Worm (Caenorhabditis elegans): Measurements from ENCODE around the gene T27E4.5.

T27E4.5 gene

ce11 chrV:9022078-9022477, 47.5 kb downstream of the T27E4.5 start, which contains the start of gene oac-41:
Gene oac-41, minus strand, starts transcription at chrV:9022178.
- TF ChIP-seq dpff-1 (tag; optimal IDR thresholded peaks at IDR 0.05) (no peak), lsl-1 (GFP tag; optimal IDR thresholded peaks at IDR 0.05) (no peak), C17E4.6 (GFP tag; IDR thresholded peaks at IDR 0.05) (no peak), ceh-40 (GFP tag; IDR thresholded peaks at IDR 0.05) (no peak), lsy-27 (tag; optimal IDR thresholded peaks at IDR 0.05; ENCODE audit: borderline replicate concordance, insufficient read depth) (no peak), ztf-28 (GFP tag; IDR thresholded peaks at IDR 0.05) (no peak), ceh-27 (GFP tag; optimal IDR thresholded peaks at IDR 0.05) (no peak), let-607 (tag; optimal IDR thresholded peaks at IDR 0.05) (no peak), F57A8.1 (GFP tag; optimal IDR thresholded peaks at IDR 0.05) (no peak), ceh-91 (GFP tag; IDR thresholded peaks at IDR 0.05) (no peak), F10E7.11 (tag; optimal IDR thresholded peaks at IDR 0.05) (no peak), hmg-1.2 (GFP tag; IDR thresholded peaks at IDR 0.05) (no peak), Y79H2A.3 (GFP tag; conservative IDR thresholded peaks at IDR 0.05) (no peak), cebp-2 (GFP tag; IDR thresholded peaks at IDR 0.05) (no peak), ceh-58 (GFP tag; IDR thresholded peaks at IDR 0.05) (no peak), aptf-2 (GFP tag; conservative IDR thresholded peaks at IDR 0.05) (no peak), F37B4.10 (GFP tag; IDR thresholded peaks at IDR 0.05) (no peak)

ce11 chrV:9018871-9019270, 50.7 kb downstream of the T27E4.5 start:
- TF ChIP-seq T26A5.8 (tag; optimal IDR thresholded peaks at IDR 0.05), result no peak
- no peak for TF ChIP-seq pha-4 (tag; optimal IDR thresholded peaks at IDR 0.05)
- no peak for TF ChIP-seq nfya-2 (GFP tag; IDR thresholded peaks at IDR 0.05)
- no peak for TF ChIP-seq bed-2 (GFP tag; IDR thresholded peaks at IDR 0.05)
- TF ChIP-seq lir-1 (GFP tag; conservative IDR thresholded peaks at IDR 0.05), result no peak
- TF ChIP-seq ccch-3 (GFP tag; optimal IDR thresholded peaks at IDR 0.05), result no peak
- TF ChIP-seq let-607 (tag; optimal IDR thresholded peaks at IDR 0.05), result no peak
- no peak for TF ChIP-seq chd-7 (tag; optimal IDR thresholded peaks at IDR 0.05)
- no peak for TF ChIP-seq tbx-9 (tag; optimal IDR thresholded peaks at IDR 0.05; ENCODE audit: borderline replicate concordance)
- TF ChIP-seq ztf-6 (GFP tag; IDR thresholded peaks at IDR 0.05), result no peak
- TF ChIP-seq B0019.2 (GFP tag; conservative IDR thresholded peaks at IDR 0.05), result no peak
- no peak for TF ChIP-seq zfh-2 (GFP tag; conservative IDR thresholded peaks at IDR 0.05)
- TF ChIP-seq Y67H2A.10 (GFP tag; conservative IDR thresholded peaks at IDR 0.05), result no peak

All from whole organism, young adult.